Fruit fly (Drosophila melanogaster) whole organism, embryonic: ENCODE data around the gene CG5909.

Source experiments
- Antp ChIP-seq: fragments of 200-800 bp; sonication (Bioruptor generic); optimal IDR thresholded peaks from 3 replicates; lab custom pipeline; 2016; ENCODE audit warnings: missing biosample characterization, missing genetic modification characterization
- B-H1 ChIP-seq: fragments of 200-800 bp; sonication (Bioruptor generic); IDR thresholded peaks from 3 replicates; pipeline ENCODE4 v1.3.6; 2022; ENCODE audit warnings: missing biosample characterization, missing genetic modification characterization
- CG10543 ChIP-seq: fragments of 200-800 bp; sonication (Bioruptor generic); optimal IDR thresholded peaks from 3 replicates; lab custom pipeline; 2017; ENCODE audit warnings: missing biosample characterization, mild to moderate bottlenecking, missing genetic modification characterization, moderate library complexity
- CG11093 ChIP-seq: fragments of 200-800 bp; sonication (Bioruptor generic); IDR thresholded peaks from 3 replicates; pipeline ENCODE4 v1.3.6; 2022; ENCODE audit warnings: missing biosample characterization, missing genetic modification characterization
- CG12155 ChIP-seq: fragments of 200-800 bp; sonication (Bioruptor generic); optimal IDR thresholded peaks from 3 replicates; lab custom pipeline; 2016; ENCODE audit warnings: missing biosample characterization, missing genetic modification characterization
- CG13123 ChIP-seq: fragments of 200-800 bp; sonication (Bioruptor generic); optimal IDR thresholded peaks from 2 replicates; lab custom pipeline; 2016; ENCODE audit warnings: missing biosample characterization, missing genetic modification characterization
- CG15269 ChIP-seq: fragments of 200-800 bp; sonication (Bioruptor generic); optimal IDR thresholded peaks from 2 replicates; lab custom pipeline; 2018; ENCODE audit warnings: missing biosample characterization, mild to moderate bottlenecking, missing genetic modification characterization, moderate library complexity
- CG1529 ChIP-seq: fragments of 200-800 bp; sonication (Bioruptor generic); optimal IDR thresholded peaks from 3 replicates; lab custom pipeline; 2018; ENCODE audit warnings: missing biosample characterization, missing genetic modification characterization
- CG1602 ChIP-seq: fragments of 200-800 bp; sonication (Bioruptor generic); optimal IDR thresholded peaks from 3 replicates; lab custom pipeline; 2016; ENCODE audit warnings: missing biosample characterization, missing genetic modification characterization
- CG17186 ChIP-seq: fragments of 200-800 bp; sonication (Bioruptor generic); optimal IDR thresholded peaks from 3 replicates; lab custom pipeline; 2017; ENCODE audit warnings: missing biosample characterization, missing genetic modification reagents, missing genetic modification characterization
- CG17361 ChIP-seq: fragments of 200-800 bp; sonication (Bioruptor generic); IDR thresholded peaks from 3 replicates; pipeline ENCODE4 v1.3.6; 2022; ENCODE audit warnings: missing biosample characterization, missing genetic modification characterization
- CG2202 ChIP-seq: fragments of 200-800 bp; sonication (Bioruptor generic); optimal IDR thresholded peaks from 2 replicates; lab custom pipeline; 2018; ENCODE audit warnings: missing biosample characterization, mild to moderate bottlenecking, missing genetic modification characterization
- CG2678 ChIP-seq: fragments of 200-800 bp; sonication (Bioruptor generic); optimal IDR thresholded peaks from 3 replicates; lab custom pipeline; 2019; ENCODE audit warnings: missing biosample characterization, mild to moderate bottlenecking, missing genetic modification characterization, moderate library complexity
- CG30020 ChIP-seq: fragments of 200-800 bp; optimal IDR thresholded peaks from 2 replicates; lab custom pipeline; 2019; ENCODE audit warnings: missing biosample characterization, mild to moderate bottlenecking, missing genetic modification characterization, moderate library complexity
- CG31388 ChIP-seq: fragments of 200-800 bp; sonication (Bioruptor generic); optimal IDR thresholded peaks from 2 replicates; lab custom pipeline; 2016; ENCODE audit warnings: missing biosample characterization, missing genetic modification characterization
- CG32532 ChIP-seq: fragments of 200-800 bp; sonication (Bioruptor generic); IDR thresholded peaks from 2 replicates; pipeline ENCODE4 v1.3.6; 2022; ENCODE audit warnings: missing biosample characterization, missing genetic modification characterization
- CG33213 ChIP-seq: fragments of 200-800 bp; sonication (Bioruptor generic); optimal IDR thresholded peaks from 3 replicates; lab custom pipeline; 2016; ENCODE audit warnings: missing biosample characterization, missing genetic modification characterization
- CG4424 ChIP-seq: fragments of 200-800 bp; sonication (Bioruptor generic); optimal IDR thresholded peaks from 3 replicates; lab custom pipeline; 2016; ENCODE audit warnings: missing biosample characterization, missing genetic modification characterization
- CG4617 ChIP-seq: fragments of 200-800 bp; sonication (Bioruptor generic); optimal IDR thresholded peaks from 3 replicates; lab custom pipeline; 2016; ENCODE audit warnings: missing biosample characterization, missing genetic modification characterization, borderline replicate concordance
- CG6791 ChIP-seq: fragments of 200-800 bp; sonication (Bioruptor generic); IDR thresholded peaks from 3 replicates; pipeline ENCODE4 v1.3.6; 2022; ENCODE audit warnings: missing biosample characterization, missing genetic modification characterization; ENCODE audit not compliant: partially characterized antibody
- CG6813 ChIP-seq: fragments of 200-800 bp; sonication (Bioruptor generic); optimal IDR thresholded peaks from 2 replicates; lab custom pipeline; 2017; ENCODE audit warnings: missing biosample characterization, missing genetic modification characterization, mild to moderate bottlenecking, moderate library complexity, missing genetic modification reagents
- CG8089 ChIP-seq: fragments of 200-800 bp; sonication (Bioruptor generic); optimal IDR thresholded peaks from 3 replicates; lab custom pipeline; 2016; ENCODE audit warnings: missing biosample characterization, missing genetic modification characterization
- Dek ChIP-seq: fragments of 200-800 bp; sonication (Bioruptor generic); optimal IDR thresholded peaks from 3 replicates; lab custom pipeline; 2019; ENCODE audit warnings: missing biosample characterization, mild to moderate bottlenecking, missing genetic modification characterization, moderate library complexity
- Doc3 ChIP-seq: fragments of 200-800 bp; sonication (Bioruptor generic); IDR thresholded peaks from 3 replicates; pipeline ENCODE4 v1.3.6; 2022; ENCODE audit warnings: missing biosample characterization, missing genetic modification characterization; ENCODE audit not compliant: partially characterized antibody
- HLH3B ChIP-seq: fragments of 200-800 bp; sonication (Bioruptor generic); IDR thresholded peaks from 2 replicates; pipeline ENCODE4 v1.3.6; 2022; ENCODE audit warnings: missing biosample characterization, missing genetic modification characterization
- HmgD ChIP-seq: fragments of 200-800 bp; sonication (Bioruptor generic); optimal IDR thresholded peaks from 3 replicates; lab custom pipeline; 2016; ENCODE audit warnings: missing biosample characterization, missing genetic modification characterization
- Hsf ChIP-seq: fragments of 200-800 bp; sonication (Bioruptor generic); optimal IDR thresholded peaks from 3 replicates; lab custom pipeline; 2016; ENCODE audit warnings: missing biosample characterization, missing genetic modification characterization
- Lhr ChIP-seq: fragments of 200-800 bp; sonication (Bioruptor generic); optimal IDR thresholded peaks from 3 replicates; lab custom pipeline; 2017; ENCODE audit warnings: mild to moderate bottlenecking, missing biosample characterization, missing genetic modification reagents, missing genetic modification characterization
- Meics ChIP-seq: fragments of 200-800 bp; sonication (Bioruptor generic); optimal IDR thresholded peaks from 2 replicates; lab custom pipeline; 2017; ENCODE audit warnings: missing biosample characterization, mild to moderate bottlenecking, missing genetic modification characterization
- Oaz ChIP-seq: fragments of 200-800 bp; sonication (Bioruptor generic); IDR thresholded peaks from 2 replicates; pipeline ENCODE4 v1.3.6; 2022; ENCODE audit warnings: missing biosample characterization, missing genetic modification characterization
- Oli ChIP-seq: fragments of 200-800 bp; sonication (Bioruptor generic); optimal IDR thresholded peaks from 2 replicates; lab custom pipeline; 2018; ENCODE audit warnings: missing biosample characterization, mild to moderate bottlenecking, missing genetic modification characterization, moderate library complexity
- az2 ChIP-seq: fragments of 200-800 bp; sonication (Bioruptor generic); optimal IDR thresholded peaks from 3 replicates; lab custom pipeline; 2016; ENCODE audit warnings: missing biosample characterization, missing genetic modification characterization
- chn ChIP-seq: fragments of 200-800 bp; sonication (Bioruptor generic); optimal IDR thresholded peaks from 2 replicates; lab custom pipeline; 2016; ENCODE audit warnings: missing biosample characterization, missing genetic modification characterization
- corto ChIP-seq: fragments of 200-800 bp; sonication (Bioruptor generic); optimal IDR thresholded peaks from 2 replicates; lab custom pipeline; 2016; ENCODE audit warnings: missing biosample characterization, mild to moderate bottlenecking, missing genetic modification characterization, moderate library complexity
- dmrt99B ChIP-seq: fragments of 200-800 bp; sonication (Bioruptor generic); optimal IDR thresholded peaks from 2 replicates; lab custom pipeline; 2018; ENCODE audit warnings: missing biosample characterization, mild to moderate bottlenecking, missing genetic modification characterization, moderate library complexity
- dysf ChIP-seq: fragments of 200-800 bp; sonication (Bioruptor generic); IDR thresholded peaks from 3 replicates; pipeline ENCODE4 v1.3.6; 2022; ENCODE audit warnings: missing biosample characterization, missing genetic modification characterization
- ems ChIP-seq: fragments of 200-800 bp; sonication (Bioruptor generic); optimal IDR thresholded peaks from 3 replicates; lab custom pipeline; 2016; ENCODE audit warnings: missing biosample characterization, missing genetic modification characterization
- fd3F ChIP-seq: fragments of 200-800 bp; sonication (Bioruptor generic); optimal IDR thresholded peaks from 2 replicates; lab custom pipeline; 2018; ENCODE audit warnings: missing biosample characterization, mild to moderate bottlenecking, missing genetic modification characterization, moderate library complexity
- gfzf ChIP-seq: fragments of 200-800 bp; sonication (Bioruptor generic); optimal IDR thresholded peaks from 2 replicates; lab custom pipeline; 2016; ENCODE audit warnings: missing biosample characterization, mild to moderate bottlenecking, missing genetic modification characterization, moderate library complexity
- gsb ChIP-seq: fragments of 200-800 bp; sonication (Bioruptor generic); IDR thresholded peaks from 2 replicates; pipeline ENCODE4 v1.3.6; 2022; ENCODE audit warnings: missing biosample characterization, missing genetic modification characterization
- hbn ChIP-seq: fragments of 200-800 bp; sonication (Bioruptor generic); IDR thresholded peaks from 2 replicates; pipeline ENCODE4 v1.3.6; 2022; ENCODE audit warnings: missing biosample characterization, missing genetic modification characterization; ENCODE audit not compliant: partially characterized antibody
- kah ChIP-seq: fragments of 200-800 bp; sonication (Bioruptor generic); optimal IDR thresholded peaks from 2 replicates; lab custom pipeline; 2018; ENCODE audit warnings: missing biosample characterization, mild to moderate bottlenecking, missing genetic modification characterization
- mirr ChIP-seq: fragments of 200-800 bp; sonication (Bioruptor generic); optimal IDR thresholded peaks from 3 replicates; lab custom pipeline; 2018; ENCODE audit warnings: missing biosample characterization, mild to moderate bottlenecking, missing genetic modification characterization
- pho ChIP-seq: fragments of 200-800 bp; sonication (Bioruptor generic); optimal IDR thresholded peaks from 2 replicates; lab custom pipeline; 2016; ENCODE audit warnings: missing biosample characterization, missing genetic modification characterization
- phol ChIP-seq: fragments of 200-800 bp; sonication (Bioruptor generic); optimal IDR thresholded peaks from 3 replicates; lab custom pipeline; 2018; ENCODE audit warnings: missing biosample characterization, mild to moderate bottlenecking, missing genetic modification characterization, moderate library complexity
- shn ChIP-seq: fragments of 200-800 bp; sonication (Bioruptor generic); optimal IDR thresholded peaks from 3 replicates; lab custom pipeline; 2016; ENCODE audit warnings: missing biosample characterization, missing genetic modification characterization
- sisA ChIP-seq: fragments of 200-800 bp; sonication (Bioruptor generic); IDR thresholded peaks from 2 replicates; pipeline ENCODE4 v1.3.6; 2022; ENCODE audit warnings: missing biosample characterization, missing genetic modification characterization
- stwl ChIP-seq: fragments of 200-800 bp; sonication (Bioruptor generic); optimal IDR thresholded peaks from 3 replicates; lab custom pipeline; 2018; ENCODE audit warnings: missing biosample characterization, mild to moderate bottlenecking, missing genetic modification characterization, moderate library complexity
- twi ChIP-seq: fragments of 200-800 bp; optimal IDR thresholded peaks from 2 replicates; lab custom pipeline; 2019; ENCODE audit warnings: missing biosample characterization, mild to moderate bottlenecking, missing genetic modification characterization, moderate library complexity
- vnd ChIP-seq: fragments of 200-800 bp; sonication (Bioruptor generic); IDR thresholded peaks from 3 replicates; pipeline ENCODE4 v1.3.6; 2022; ENCODE audit warnings: missing biosample characterization, missing genetic modification characterization; ENCODE audit not compliant: partially characterized antibody

CG5909 gene

dm6 chr3R:27208724-27209343 is 47.9 kb downstream of the CG5909 start (continued):
- TF ChIP-seq gfzf (GFP tag; lab: Kevin White, UChicago) (no peak), Meics (GFP tag; lab: Kevin White, UChicago) (peak; percentile 35), corto (GFP tag; lab: Kevin White, UChicago) (no peak), HLH3B (GFP tag; lab: Robert Waterston, UW) (peak; percentile 63; the same call in 1 of the 2 replicates), CG4617 (GFP tag; lab: Kevin White, UChicago) (no peak), CG30020 (tag; lab: Kevin White, UChicago) (no peak), CG31388 (GFP tag; lab: Kevin White, UChicago) (no peak), CG8089 (peak; percentile 50), CG32532 (peak; percentile 38; the same call in 1 of the 2 replicates), CG17186 (GFP tag; lab: Kevin White, UChicago) (no peak), Hsf (GFP tag; lab: Kevin White, UChicago) (no peak), CG15269 (tag; lab: Kevin White, UChicago) (peak; percentile 7), CG11093 (GFP tag; lab: Robert Waterston, UW) (no peak), vnd (GFP tag; lab: Robert Waterston, UW) (no peak), CG4424 (GFP tag; lab: Kevin White, UChicago) (no peak), B-H1 (GFP tag; lab: Robert Waterston, UW) (peak; percentile 33; the same call in 1 of the 3 replicates), CG2202 (peak; percentile 53), Lhr (peak; percentile 44), CG6791 (GFP tag; lab: Robert Waterston, UW) (no peak), CG10543 (GFP tag; lab: Kevin White, UChicago) (peak; percentile 29), dmrt99B (tag; lab: Kevin White, UChicago) (peak; percentile 44), CG1529 (GFP tag; lab: Kevin White, UChicago) (peak; percentile 5), Oli (tag; lab: Kevin White, UChicago) (no peak), twi (tag; lab: Kevin White, UChicago) (no peak), gsb (GFP tag; lab: Robert Waterston, UW) (no peak), sisA (no peak), Dek (tag; lab: Kevin White, UChicago) (no peak), mirr (GFP tag; lab: Kevin White, UChicago) (no peak), shn (no peak), kah (GFP tag; lab: Kevin White, UChicago) (peak; percentile 17), CG13123 (GFP tag; lab: Kevin White, UChicago) (no peak), CG33213 (peak; percentile 57), CG17361 (GFP tag; lab: Robert Waterston, UW) (0 out of 3 replicates have a peak, but pooled peaks have one; percentile 12), phol (tag; lab: Kevin White, UChicago) (no peak), chn (GFP tag; lab: Kevin White, UChicago) (no peak), CG12155 (no peak), ems (GFP tag; lab: Kevin White, UChicago) (no peak), CG1602 (GFP tag; lab: Kevin White, UChicago) (peak; percentile 37), CG6813 (GFP tag; lab: Kevin White, UChicago) (peak; percentile 57), hbn (GFP tag; lab: Robert Waterston, UW) (no peak), CG2678 (tag; lab: Kevin White, UChicago) (peak; percentile 68), dysf (GFP tag; lab: Robert Waterston, UW) (peak; percentile 6; the same call in 1 of the 3 replicates), Antp (peak; percentile 1), fd3F (no peak), pho (peak; percentile 19), az2 (GFP tag; lab: Kevin White, UChicago) (no peak), HmgD (GFP tag; lab: Kevin White, UChicago) (no peak), stwl (no peak), Oaz (GFP tag; lab: Robert Waterston, UW) (no peak), Doc3 (GFP tag; lab: Robert Waterston, UW) (no peak)
